Fruit fly (Drosophila melanogaster) whole organism, embryonic: ENCODE results near the gene Eip75B.

Experiments
- Awh ChIP-seq: fragments of 200-800 bp; sonication (Bioruptor generic); IDR thresholded peaks from 2 replicates; pipeline ENCODE4, ENCODE4 v1.3.6; 2022; ENCODE audit warnings: missing biosample characterization, missing genetic modification characterization
- BtbVII ChIP-seq: fragments of 200-800 bp; sonication (Bioruptor generic); optimal IDR thresholded peaks from 3 replicates; lab custom pipeline; 2017; ENCODE audit warnings: missing biosample characterization, mild to moderate bottlenecking, missing genetic modification characterization
- CG12219 ChIP-seq: fragments of 200-800 bp; sonication (Bioruptor generic); optimal IDR thresholded peaks from 3 replicates; lab custom pipeline; 2018; ENCODE audit warnings: missing biosample characterization, mild to moderate bottlenecking, missing genetic modification characterization
- CG14014 ChIP-seq: fragments of 200-800 bp; sonication (Bioruptor generic); IDR thresholded peaks from 2 replicates; pipeline ENCODE4 v1.3.6; 2022; ENCODE audit warnings: missing biosample characterization, missing genetic modification characterization
- CG15011 ChIP-seq: fragments of 200-800 bp; sonication (Bioruptor generic); optimal IDR thresholded peaks from 3 replicates; lab custom pipeline; 2018; ENCODE audit warnings: missing biosample characterization, mild to moderate bottlenecking, missing genetic modification characterization
- CG17328 ChIP-seq: fragments of 200-800 bp; sonication (Bioruptor generic); IDR thresholded peaks from 2 replicates; pipeline ENCODE4 v1.3.6; 2022; ENCODE audit warnings: missing biosample characterization, missing genetic modification characterization
- CG1792 ChIP-seq: fragments of 200-800 bp; sonication (Bioruptor generic); optimal IDR thresholded peaks from 2 replicates; lab custom pipeline; 2016; ENCODE audit warnings: missing biosample characterization, missing genetic modification characterization
- CG31441 ChIP-seq: fragments of 200-800 bp; sonication (Bioruptor generic); IDR thresholded peaks from 2 replicates; pipeline ENCODE4 v1.3.6; 2022; ENCODE audit warnings: missing biosample characterization, missing genetic modification characterization
- CG34224 ChIP-seq: fragments of 200-800 bp; sonication (Bioruptor generic); IDR thresholded peaks from 3 replicates; pipeline ENCODE4 v1.3.6; 2022; ENCODE audit warnings: missing biosample characterization, missing genetic modification characterization; ENCODE audit not compliant: partially characterized antibody
- CG4617 ChIP-seq: fragments of 200-800 bp; sonication (Bioruptor generic); optimal IDR thresholded peaks from 3 replicates; lab custom pipeline; 2016; ENCODE audit warnings: missing biosample characterization, missing genetic modification characterization, borderline replicate concordance
- CG6689 ChIP-seq: fragments of 200-800 bp; sonication (Bioruptor generic); IDR thresholded peaks from 2 replicates; pipeline ENCODE4 v1.3.6; 2022; ENCODE audit warnings: missing biosample characterization, missing genetic modification characterization
- CG7745 ChIP-seq: fragments of 200-800 bp; sonication (Bioruptor generic); optimal IDR thresholded peaks from 2 replicates; lab custom pipeline; 2018; ENCODE audit warnings: missing biosample characterization, mild to moderate bottlenecking, missing genetic modification characterization, moderate library complexity
- CG8924 ChIP-seq: fragments of 200-800 bp; optimal IDR thresholded peaks from 3 replicates; lab custom pipeline; 2019; ENCODE audit warnings: missing biosample characterization, mild to moderate bottlenecking, missing genetic modification characterization, moderate library complexity
- CG8944 ChIP-seq: fragments of 200-800 bp; sonication (Bioruptor generic); optimal IDR thresholded peaks from 3 replicates; lab custom pipeline; 2016; ENCODE audit warnings: missing biosample characterization, missing genetic modification characterization
- Dfd ChIP-seq, 2 experiments: fragments of >200 bp; optimal IDR thresholded peaks; 2 replicates each; lab custom pipeline; 2017; ENCODE audit warnings: missing biosample characterization in 2 of 2, missing genetic modification characterization in 2 of 2
- Dip3 ChIP-seq: fragments of 200-800 bp; sonication (Bioruptor generic); optimal IDR thresholded peaks from 3 replicates; lab custom pipeline; 2016; ENCODE audit warnings: missing biosample characterization, missing genetic modification characterization
- E2f2 ChIP-seq: fragments of 200-800 bp; sonication (Bioruptor generic); IDR thresholded peaks from 2 replicates; pipeline ENCODE4 v1.3.6; 2022; ENCODE audit warnings: missing biosample characterization, missing genetic modification characterization
- Fer2 ChIP-seq: fragments of 200-800 bp; sonication (Bioruptor generic); optimal IDR thresholded peaks from 2 replicates; lab custom pipeline; 2018; ENCODE audit warnings: missing biosample characterization, mild to moderate bottlenecking, missing genetic modification characterization, moderate library complexity
- Gsc ChIP-seq: fragments of 200-800 bp; sonication (Bioruptor generic); IDR thresholded peaks from 2 replicates; pipeline ENCODE4 v1.3.6; 2022; ENCODE audit warnings: missing biosample characterization, missing genetic modification characterization
- HmgD ChIP-seq: fragments of 200-800 bp; sonication (Bioruptor generic); optimal IDR thresholded peaks from 3 replicates; lab custom pipeline; 2016; ENCODE audit warnings: missing biosample characterization, missing genetic modification characterization
- Jarid2 ChIP-seq: fragments of 200-800 bp; sonication (Bioruptor generic); optimal IDR thresholded peaks from 3 replicates; lab custom pipeline; 2017; ENCODE audit warnings: mild to moderate bottlenecking, missing biosample characterization, missing genetic modification reagents, missing genetic modification characterization
- Lim3 ChIP-seq: fragments of 200-800 bp; sonication (Bioruptor generic); IDR thresholded peaks from 2 replicates; pipeline ENCODE4 v1.3.6; 2022; ENCODE audit warnings: missing biosample characterization, missing genetic modification characterization
- NFAT ChIP-seq: fragments of 200-800 bp; sonication (Bioruptor generic); IDR thresholded peaks from 2 replicates; pipeline ENCODE4 v1.3.6; 2022; ENCODE audit warnings: missing biosample characterization, missing genetic modification characterization
- Scr ChIP-seq: fragments of 200-800 bp; sonication (Bioruptor generic); IDR thresholded peaks from 2 replicates; pipeline ENCODE4 v1.3.6; 2022; ENCODE audit warnings: missing biosample characterization, missing genetic modification characterization; ENCODE audit not compliant: partially characterized antibody
- Tbp ChIP-seq: fragments of >200 bp; optimal IDR thresholded peaks from 2 replicates; lab custom pipeline; 2018; ENCODE audit warnings: missing biosample characterization, missing genetic modification characterization
- ato ChIP-seq: fragments of 200-800 bp; sonication (Bioruptor generic); IDR thresholded peaks from 2 replicates; pipeline ENCODE4 v1.3.6; 2022; ENCODE audit warnings: missing biosample characterization, missing genetic modification characterization; ENCODE audit not compliant: partially characterized antibody
- bbx ChIP-seq: fragments of 200-800 bp; sonication (Bioruptor generic); IDR thresholded peaks from 2 replicates; pipeline ENCODE4 v1.3.6; 2022; ENCODE audit warnings: missing biosample characterization, missing genetic modification characterization; ENCODE audit not compliant: partially characterized antibody
- bigmax ChIP-seq: fragments of 200-800 bp; sonication (Bioruptor generic); optimal IDR thresholded peaks from 2 replicates; lab custom pipeline; 2018; ENCODE audit warnings: missing biosample characterization, mild to moderate bottlenecking, missing genetic modification characterization
- cas ChIP-seq: fragments of 200-800 bp; sonication (Bioruptor generic); IDR thresholded peaks from 2 replicates; pipeline ENCODE4 v1.3.6; 2022; ENCODE audit warnings: missing biosample characterization, missing genetic modification characterization
- cato ChIP-seq: fragments of 200-800 bp; sonication (Bioruptor generic); optimal IDR thresholded peaks from 2 replicates; lab custom pipeline; 2016; ENCODE audit warnings: missing biosample characterization, missing genetic modification characterization, borderline replicate concordance
- cg ChIP-seq: fragments of 200-800 bp; sonication (Bioruptor generic); optimal IDR thresholded peaks from 3 replicates; lab custom pipeline; 2019; ENCODE audit warnings: missing biosample characterization, mild to moderate bottlenecking, missing genetic modification characterization, moderate library complexity
- corto ChIP-seq: fragments of 200-800 bp; sonication (Bioruptor generic); optimal IDR thresholded peaks from 2 replicates; lab custom pipeline; 2016; ENCODE audit warnings: missing biosample characterization, mild to moderate bottlenecking, missing genetic modification characterization, moderate library complexity
- dpn ChIP-seq, 2 experiments: fragments of 200-800 bp; sonication (Bioruptor generic); optimal IDR thresholded peaks; 3 replicates each; lab custom pipeline; 2016; ENCODE audit warnings: missing biosample characterization in 2 of 2, missing genetic modification characterization in 2 of 2
- en ChIP-seq: fragments of 200-800 bp; sonication (Bioruptor generic); optimal IDR thresholded peaks from 2 replicates; lab custom pipeline; 2016; ENCODE audit warnings: missing biosample characterization, missing genetic modification characterization
- eyg ChIP-seq: fragments of 200-800 bp; sonication (Bioruptor generic); optimal IDR thresholded peaks from 3 replicates; lab custom pipeline; 2016; ENCODE audit warnings: missing biosample characterization, missing genetic modification characterization
- fd3F ChIP-seq: fragments of 200-800 bp; sonication (Bioruptor generic); optimal IDR thresholded peaks from 2 replicates; lab custom pipeline; 2018; ENCODE audit warnings: missing biosample characterization, mild to moderate bottlenecking, missing genetic modification characterization, moderate library complexity
- fru ChIP-seq: fragments of >200 bp; optimal IDR thresholded peaks from 2 replicates; lab custom pipeline; 2017
- gcm2 ChIP-seq: fragments of 200-800 bp; sonication (Bioruptor generic); optimal IDR thresholded peaks from 2 replicates; lab custom pipeline; 2016; ENCODE audit warnings: missing biosample characterization, missing genetic modification characterization
- grn ChIP-seq: fragments of 200-800 bp; sonication (Bioruptor generic); optimal IDR thresholded peaks from 3 replicates; lab custom pipeline; 2017; ENCODE audit warnings: missing biosample characterization, missing genetic modification characterization
- her ChIP-seq: fragments of 200-800 bp; sonication (Bioruptor generic); optimal IDR thresholded peaks from 2 replicates; lab custom pipeline; 2016; ENCODE audit warnings: missing biosample characterization, missing genetic modification characterization
- klu ChIP-seq: fragments of 200-800 bp; sonication (Bioruptor generic); IDR thresholded peaks from 2 replicates; pipeline ENCODE4 v1.3.6; 2022; ENCODE audit warnings: missing biosample characterization, missing genetic modification characterization
- lilli ChIP-seq: fragments of 200-800 bp; sonication (Bioruptor generic); optimal IDR thresholded peaks from 3 replicates; lab custom pipeline; 2016; ENCODE audit warnings: missing biosample characterization, missing genetic modification characterization
- mirr ChIP-seq: fragments of 200-800 bp; sonication (Bioruptor generic); optimal IDR thresholded peaks from 3 replicates; lab custom pipeline; 2018; ENCODE audit warnings: missing biosample characterization, mild to moderate bottlenecking, missing genetic modification characterization
- otp ChIP-seq: fragments of 200-800 bp; sonication (Bioruptor generic); IDR thresholded peaks from 3 replicates; pipeline ENCODE4, ENCODE4 v1.3.6; 2022; ENCODE audit warnings: missing biosample characterization, missing genetic modification characterization
- pan ChIP-seq, 4 experiments: fragments of >200 bp in 3 of 4; fragments of 200-800 bp in 1 of 4; sonication (Bioruptor generic) in 1 of 4; optimal IDR thresholded peaks in 3 of 4; IDR thresholded peaks in 1 of 4; 2 replicates each; pipeline versions ENCODE4 v1.3.6 to Lab custom; 2017 to 2022; ENCODE audit warnings: missing biosample characterization in 2 of 4, missing genetic modification characterization in 2 of 4, mixed read lengths in 1 of 4
- pb ChIP-seq: fragments of 200-800 bp; sonication (Bioruptor generic); optimal IDR thresholded peaks from 3 replicates; lab custom pipeline; 2016; ENCODE audit warnings: missing biosample characterization, missing genetic modification characterization
- pfk ChIP-seq: fragments of 200-800 bp; sonication (Bioruptor generic); optimal IDR thresholded peaks from 2 replicates; lab custom pipeline; 2018; ENCODE audit warnings: missing biosample characterization, mild to moderate bottlenecking, missing genetic modification characterization, moderate library complexity
- psq ChIP-seq: fragments of 200-800 bp; sonication (Bioruptor generic); optimal IDR thresholded peaks from 2 replicates; lab custom pipeline; 2017; ENCODE audit warnings: missing biosample characterization, missing genetic modification characterization
- schlank ChIP-seq: fragments of 200-800 bp; sonication (Bioruptor generic); optimal IDR thresholded peaks from 2 replicates; lab custom pipeline; 2018; ENCODE audit warnings: missing biosample characterization, mild to moderate bottlenecking, missing genetic modification characterization
- slp2 ChIP-seq: fragments of 200-800 bp; sonication (Bioruptor generic); optimal IDR thresholded peaks from 2 replicates; lab custom pipeline; 2016; ENCODE audit warnings: missing biosample characterization, missing genetic modification characterization
- tx ChIP-seq: fragments of 200-800 bp; sonication (Bioruptor generic); optimal IDR thresholded peaks from 2 replicates; lab custom pipeline; 2016; ENCODE audit warnings: missing biosample characterization, missing genetic modification characterization
- vvl ChIP-seq: fragments of 200-800 bp; sonication (Bioruptor generic); IDR thresholded peaks from 2 replicates; pipeline ENCODE4 v1.3.6; 2022; ENCODE audit warnings: missing biosample characterization, missing genetic modification characterization

Gene Eip75B

DNA sequence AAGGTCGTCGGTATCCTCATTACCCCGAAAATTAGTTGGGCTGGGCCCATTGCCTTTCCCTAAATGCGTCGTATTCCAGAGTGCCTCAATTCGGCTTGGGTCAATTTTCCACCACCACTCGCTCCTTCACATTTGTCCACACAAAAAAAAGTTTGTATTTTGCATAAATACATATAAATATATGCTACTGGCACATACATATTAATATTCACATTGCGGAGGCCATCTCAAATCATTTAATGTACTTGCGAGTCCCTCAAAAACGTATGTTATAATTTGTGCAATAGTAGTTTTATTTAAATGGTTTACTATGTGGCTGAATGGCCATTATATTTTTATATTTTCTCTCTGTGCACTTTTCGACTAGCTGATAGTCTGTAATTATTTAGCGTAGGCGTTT lies 122.9 kb downstream of the Eip75B start (continued):
- TF ChIP-seq pan (optimal IDR thresholded peaks at IDR 0.05; lab: Kevin White, UChicago) (no peak), pan (GFP tag; optimal IDR thresholded peaks at IDR 0.05 in 1 of 2, IDR thresholded peaks at IDR 0.05 in 1 of 2) (peak in 1 of 2 experiments; percentile 35), Dip3 (no peak), CG7745 (tag; lab: Kevin White, UChicago) (no peak), dpn (GFP tag; optimal IDR thresholded peaks at IDR 0.05; lab: Kevin White, UChicago) (peak in 1 of 2 experiments; percentile 7), schlank (no peak), eyg (GFP tag; lab: Kevin White, UChicago) (no peak), bigmax (no peak), Tbp (GFP tag; lab: Kevin White, UChicago) (no peak), CG8944 (GFP tag; lab: Kevin White, UChicago) (no peak), gcm2 (GFP tag; lab: Kevin White, UChicago) (no peak), cato (GFP tag; lab: Kevin White, UChicago) (no peak), otp (GFP tag; lab: Robert Waterston, UW) (no peak), CG17328 (no peak), CG6689 (no peak), lilli (GFP tag; lab: Kevin White, UChicago) (peak; percentile 37), CG15011 (no peak), Dfd (GFP tag; optimal IDR thresholded peaks at IDR 0.05; lab: Kevin White, UChicago) (no peak), slp2 (no peak), Scr (GFP tag; lab: Robert Waterston, UW) (no peak), cas (no peak), CG1792 (GFP tag; lab: Kevin White, UChicago) (no peak), tx (GFP tag; lab: Kevin White, UChicago) (no peak), grn (no peak), CG8924 (tag; lab: Kevin White, UChicago) (peak; percentile 4), psq (no peak), CG31441 (GFP tag; lab: Robert Waterston, UW) (peak; percentile 45), CG34224 (GFP tag; lab: Robert Waterston, UW) (no peak), CG12219 (GFP tag; lab: Kevin White, UChicago) (no peak), E2f2 (GFP tag; lab: Robert Waterston, UW) (no peak), ato (no peak), bbx (GFP tag; lab: Robert Waterston, UW) (no peak), Jarid2 (no peak), fru (lab: Kevin White, UChicago) (no peak), HmgD (no peak), klu (GFP tag; lab: Robert Waterston, UW) (no peak), vvl (GFP tag; lab: Robert Waterston, UW) (no peak), en (GFP tag; lab: Kevin White, UChicago) (no peak), Gsc (GFP tag; lab: Robert Waterston, UW) (no peak), mirr (GFP tag; lab: Kevin White, UChicago) (no peak), pfk (GFP tag; lab: Kevin White, UChicago) (no peak), cg (GFP tag; lab: Kevin White, UChicago) (no peak), BtbVII (peak; percentile 20), pb (GFP tag; lab: Kevin White, UChicago) (no peak), CG14014 (GFP tag; lab: Robert Waterston, UW) (no peak), fd3F (GFP tag; lab: Kevin White, UChicago) (no peak), corto (GFP tag; lab: Kevin White, UChicago) (no peak), Fer2 (tag; lab: Kevin White, UChicago) (no peak), CG4617 (GFP tag; lab: Kevin White, UChicago) (no peak), NFAT (GFP tag; lab: Robert Waterston, UW) (no peak), Lim3 (GFP tag; lab: Robert Waterston, UW) (no peak), her (GFP tag; lab: Kevin White, UChicago) (no peak), Awh (no peak)
